Fruit fly (Drosophila melanogaster) whole organism, larva: ENCODE data around the gene 2mit.

Source experiments
- noc ChIP-seq: fragments of 200-800 bp; sonication (Bioruptor generic); optimal IDR thresholded peaks from 3 replicates; lab custom pipeline; 2019; ENCODE audit warnings: missing biosample characterization, mild to moderate bottlenecking, missing genetic modification characterization, moderate library complexity

2mit gene

DNA sequence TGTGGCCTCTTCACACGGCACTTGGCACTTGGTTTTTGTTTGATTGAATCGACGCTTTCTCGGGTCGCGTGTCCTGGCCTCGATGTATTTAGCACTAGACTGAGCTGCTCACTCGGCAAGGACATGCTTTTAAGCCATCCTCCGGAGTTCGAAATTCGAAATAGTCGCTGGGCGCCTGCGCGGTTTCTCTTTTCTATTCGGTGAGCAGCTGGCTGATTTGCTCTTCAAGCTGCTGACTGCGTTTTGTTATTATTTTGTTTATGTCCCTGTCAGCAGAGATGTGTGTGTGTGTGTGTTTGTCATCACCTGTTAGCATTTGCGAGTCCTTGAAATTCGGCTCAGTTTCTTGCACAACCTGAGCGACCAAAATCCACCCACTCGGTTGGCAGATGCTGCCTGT is at the start of gene 2mit:
Gene 2mit (minus strand): TSS at position 101 of the 400 bp plus-strand sequence.
- no peak for TF ChIP-seq noc (tag; lab: Kevin White, UChicago)

DNA sequence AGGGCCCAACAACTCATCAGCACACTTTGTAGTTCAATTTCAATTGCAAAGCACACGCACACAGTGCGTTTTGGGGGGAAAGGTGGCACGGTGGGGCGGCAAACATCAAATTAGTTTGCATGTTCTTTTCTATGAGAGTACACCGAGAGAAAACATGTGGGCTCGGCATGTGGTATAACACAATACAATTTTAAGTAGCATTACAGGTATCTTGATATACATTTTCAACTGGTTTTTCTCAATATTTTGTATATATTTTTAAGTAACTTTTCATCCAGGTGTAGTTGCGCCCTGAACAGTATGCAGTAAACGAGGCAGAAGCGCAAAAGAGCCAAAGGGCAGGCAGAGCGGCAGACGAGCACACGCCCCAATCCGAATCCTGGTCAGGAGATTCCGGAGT is 44.9 kb upstream of the 2mit start:
- TF ChIP-seq noc (tag; lab: Kevin White, UChicago), result no peak

DNA sequence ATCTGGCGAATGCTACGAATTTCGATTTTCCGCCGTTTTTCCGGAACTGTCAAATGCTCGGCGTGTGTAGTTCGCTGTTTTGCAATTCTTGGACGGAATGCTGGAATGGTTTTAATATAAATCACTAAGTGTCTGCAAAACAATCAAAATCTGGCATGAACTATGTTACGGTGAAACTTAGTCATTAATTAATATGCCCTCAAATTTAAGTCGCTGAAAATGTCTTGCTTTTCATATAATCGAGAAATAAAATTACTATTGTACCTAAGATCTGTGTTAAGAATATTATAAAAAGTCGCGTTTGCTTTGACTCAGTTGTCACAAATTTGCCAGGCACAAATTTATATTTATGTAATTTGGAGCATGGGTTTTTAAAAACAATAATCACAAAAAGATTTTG is 35.8 kb upstream of the 2mit start, which contains the start of gene CG8141:
Gene CG8141 (plus strand): TSS at position 301 of the 400 bp plus-strand sequence.
- no peak for TF ChIP-seq noc (tag; lab: Kevin White, UChicago)

DNA sequence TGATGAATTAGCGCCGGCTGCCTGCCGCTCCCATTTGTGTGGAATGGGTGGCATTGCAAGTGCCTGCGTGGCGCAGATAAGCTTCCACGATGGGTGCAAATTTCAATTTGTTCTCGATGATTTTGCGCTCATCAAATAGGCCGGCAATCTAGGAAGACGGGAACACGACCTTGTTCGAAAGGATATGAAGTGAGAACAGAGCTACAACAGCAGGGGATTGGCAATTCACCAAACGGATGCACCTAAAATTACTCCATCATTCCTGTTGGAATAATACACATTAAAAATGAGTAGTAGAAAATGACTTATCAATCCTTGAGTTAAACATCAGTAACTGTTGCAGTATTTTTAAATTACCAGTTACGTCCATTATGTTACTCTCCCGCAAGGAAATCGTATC is 32.7 kb upstream of the 2mit start, which contains the start of gene CG14380:
Gene CG14380 (plus strand): TSS at position 301 of the 400 bp plus-strand sequence.
- no peak for TF ChIP-seq noc (tag; lab: Kevin White, UChicago)

DNA sequence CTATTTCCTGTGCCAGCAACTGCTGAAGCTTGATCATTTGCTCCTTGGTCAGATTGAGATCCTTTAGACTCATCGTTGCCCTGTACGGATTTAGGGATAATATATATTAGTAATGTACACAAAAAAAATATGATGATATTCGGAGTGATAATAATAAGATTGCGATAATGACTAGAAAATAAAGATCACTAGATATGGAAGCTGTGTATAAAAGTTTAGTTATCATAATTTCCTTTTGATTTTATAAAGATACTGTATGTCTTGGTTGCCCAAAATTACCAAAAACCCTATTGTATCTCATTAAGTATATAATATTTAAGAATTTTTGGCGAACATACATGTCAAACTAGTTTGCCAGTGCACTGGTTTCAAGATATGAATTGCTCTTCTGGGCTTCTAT is 30.9 kb upstream of the 2mit start, which contains the start of gene CG8508:
Gene CG8508 (minus strand): TSS at position 101 of the 400 bp plus-strand sequence.
- TF ChIP-seq noc (tag; lab: Kevin White, UChicago), result no peak

DNA sequence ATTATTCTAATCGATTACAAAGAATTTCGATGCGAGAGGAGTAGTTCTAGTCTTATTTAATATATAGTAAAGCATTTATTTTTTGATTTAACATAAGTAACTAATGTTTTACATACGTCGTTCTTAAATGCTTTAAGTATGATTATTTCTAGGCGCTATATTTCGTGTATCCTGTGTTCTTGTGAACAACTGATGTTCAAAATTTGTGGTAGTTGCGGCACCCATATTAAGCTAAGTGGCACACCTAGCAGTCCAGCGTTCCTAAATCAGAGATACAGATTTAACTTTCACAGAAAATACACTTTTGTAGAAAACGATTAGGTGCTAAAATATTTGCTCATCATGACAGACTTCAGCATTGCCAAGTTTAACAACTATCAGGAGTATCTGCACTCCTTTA is 25.5 kb upstream of the 2mit start, which contains the start of gene CG8138:
Gene CG8138 (plus strand): TSS at position 301 of the 400 bp plus-strand sequence.
- TF ChIP-seq noc (tag; lab: Kevin White, UChicago), result no peak

DNA sequence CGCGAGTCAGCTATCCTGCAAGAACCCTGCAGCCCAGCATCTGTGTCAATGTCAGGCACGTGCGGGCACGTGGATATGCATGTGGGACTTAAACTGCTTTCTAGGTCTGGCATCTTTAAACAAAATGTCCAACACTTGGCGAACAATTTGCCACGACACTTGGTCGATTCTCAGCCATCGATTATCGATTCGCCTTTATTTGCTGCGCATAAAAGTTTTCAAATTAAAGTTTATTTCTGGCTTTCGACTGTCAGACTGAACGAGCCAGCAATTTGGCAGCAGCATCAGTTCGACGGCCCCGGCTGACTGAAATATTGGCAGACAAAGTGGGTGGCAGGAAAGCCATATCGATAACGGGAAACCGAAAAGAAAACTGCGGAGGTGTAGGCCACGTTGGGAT is 17.4 kb downstream of the 2mit start:
- TF ChIP-seq noc (tag; lab: Kevin White, UChicago), result no peak

DNA sequence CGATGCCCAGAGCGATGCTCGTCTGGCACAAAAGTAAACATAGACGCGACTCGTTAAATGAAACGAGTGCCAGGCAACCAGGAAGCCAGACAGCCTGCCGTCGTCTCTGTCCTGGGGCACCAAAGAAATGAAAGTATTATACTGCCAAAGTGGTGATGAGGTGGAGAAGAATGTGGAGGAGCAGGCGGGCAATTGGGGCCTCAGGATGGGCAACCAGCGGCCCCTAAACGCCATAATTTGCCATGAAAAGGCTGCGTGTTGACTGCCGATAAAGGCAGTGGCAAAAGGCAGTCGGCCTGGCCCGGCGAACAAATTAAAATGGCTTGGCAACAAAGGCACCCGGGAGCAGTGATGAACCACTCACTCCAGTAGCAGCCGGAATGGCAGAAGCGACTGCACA is 26.6 kb downstream of the 2mit start:
- TF ChIP-seq noc (tag; lab: Kevin White, UChicago), result no peak

DNA sequence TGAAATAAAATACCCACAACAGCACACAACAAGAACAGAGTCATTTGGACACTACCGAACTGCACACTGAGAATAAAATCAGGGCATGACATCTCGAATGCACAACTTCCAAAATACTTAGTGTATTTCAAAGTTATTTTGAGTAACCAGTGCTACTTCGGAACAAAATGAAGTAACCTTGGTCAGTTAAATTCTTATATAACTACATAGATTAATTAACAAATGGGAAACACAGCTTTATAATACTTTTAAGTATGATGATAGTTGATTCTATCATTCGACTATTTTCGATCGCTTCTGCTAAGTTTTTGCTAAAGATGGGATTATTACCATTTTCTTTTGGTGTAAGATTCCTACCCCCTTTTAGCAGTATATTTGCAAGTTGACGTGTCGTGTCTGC is 37.8 kb downstream of the 2mit start:
- TF ChIP-seq noc (tag; lab: Kevin White, UChicago), result no peak

DNA sequence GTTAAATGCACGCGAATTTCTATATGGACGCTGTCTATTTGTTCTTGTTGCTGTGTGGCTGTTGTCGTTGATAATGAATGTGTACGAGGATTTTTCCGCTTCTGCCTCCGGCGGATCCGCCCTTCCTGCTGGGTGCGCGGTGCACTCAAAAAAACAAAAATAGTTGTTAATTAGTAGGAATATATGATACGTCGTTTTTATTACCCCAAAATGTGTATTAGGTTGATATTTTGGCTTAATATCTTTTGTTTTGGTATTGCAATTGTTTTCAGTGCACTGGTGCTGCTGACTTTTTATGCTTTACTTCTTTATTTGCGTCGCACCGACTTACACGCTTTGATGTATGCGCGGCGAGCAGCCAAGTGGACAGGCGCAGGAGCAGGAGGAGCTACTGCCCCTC is 63.8 kb downstream of the 2mit start:
- TF ChIP-seq noc (tag; lab: Kevin White, UChicago), result no peak

DNA sequence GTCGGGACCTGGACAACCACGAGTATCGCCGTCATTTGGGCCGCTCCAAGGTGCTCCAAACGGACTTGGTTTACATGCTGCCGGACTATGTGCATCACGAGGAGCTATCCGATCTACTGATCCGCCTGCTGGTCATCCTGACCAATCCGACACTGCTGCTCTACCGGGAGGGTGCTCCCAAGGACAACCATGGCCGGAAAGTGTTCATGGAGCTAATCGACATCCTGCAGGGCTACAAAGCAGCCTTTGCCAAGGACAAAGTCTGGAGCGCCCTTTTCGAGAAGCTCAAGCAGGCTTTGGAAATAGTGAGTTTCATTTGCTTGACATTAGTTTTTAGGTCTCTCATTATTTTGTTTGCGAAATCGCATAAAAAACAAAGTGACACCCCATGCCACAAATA is 66.5 kb downstream of the 2mit start, which contains the start of gene CG34308:
Gene CG34308 (plus strand): TSS at position 301 of the 400 bp plus-strand sequence.
- no peak for TF ChIP-seq noc (tag; lab: Kevin White, UChicago)

DNA sequence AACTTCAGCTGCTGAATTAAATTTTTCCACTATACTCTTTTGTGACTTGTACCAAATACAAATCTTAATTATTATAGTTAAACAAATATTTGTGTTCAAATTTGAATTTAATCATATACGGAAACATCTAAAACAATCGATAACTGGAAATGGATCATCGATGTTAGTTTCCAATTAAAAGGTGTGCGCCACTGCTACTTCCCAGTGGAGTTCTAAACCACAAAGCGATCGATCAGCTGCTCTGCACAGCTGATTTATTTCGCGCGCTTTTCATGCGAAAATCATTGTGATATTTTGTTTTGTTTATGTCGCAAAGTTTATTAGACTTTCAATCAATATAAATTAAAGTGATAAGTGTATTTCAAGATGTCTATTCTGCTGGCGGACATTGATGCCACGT is 67.1 kb downstream of the 2mit start, which contains the start of gene timeout:
Gene timeout (plus strand): TSS at position 257 of the 400 bp plus-strand sequence.
- TF ChIP-seq noc (tag; lab: Kevin White, UChicago), result no peak

DNA sequence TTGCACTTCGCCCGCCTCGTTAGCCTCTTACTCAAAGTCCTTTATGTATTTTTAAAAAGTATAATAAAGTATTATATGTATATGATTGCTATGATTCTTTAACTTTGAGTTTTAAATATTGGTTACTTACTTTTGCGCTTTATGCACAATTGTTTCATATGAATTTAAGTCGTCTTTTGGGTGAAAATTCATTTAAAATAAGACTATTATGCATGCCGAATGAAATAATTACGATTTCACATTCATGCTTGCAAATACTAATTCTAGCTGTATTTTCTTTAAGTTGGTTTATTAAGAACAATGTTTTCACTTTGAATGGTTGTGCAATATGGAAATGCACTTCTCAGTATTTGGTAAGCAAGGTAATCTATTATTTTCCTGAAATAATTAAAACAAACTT is 69.6 kb downstream of the 2mit start, which contains the start of gene CG43063:
Gene CG43063 (plus strand): TSS at position 301 of the 400 bp plus-strand sequence.
- no peak for TF ChIP-seq noc (tag; lab: Kevin White, UChicago)

DNA sequence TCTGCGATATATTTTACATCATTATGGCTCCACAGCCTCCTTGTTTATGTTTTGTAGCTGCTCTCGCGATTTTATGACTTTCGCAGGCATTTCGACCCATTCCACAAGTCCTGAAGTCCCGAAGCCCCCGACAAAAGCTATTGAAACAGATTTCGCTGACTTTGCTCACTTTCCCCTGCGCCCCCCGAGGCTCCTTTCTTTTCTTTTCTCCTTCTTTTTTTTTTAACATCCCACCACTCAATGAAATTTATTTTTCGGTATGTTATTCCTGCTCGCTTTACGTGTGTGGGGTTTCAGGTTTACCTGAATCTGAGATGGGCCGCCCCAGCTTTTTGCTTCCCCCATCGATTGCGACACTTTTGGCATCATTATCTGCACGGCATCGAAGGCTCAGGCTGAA is 73.1 kb downstream of the 2mit start:
- TF ChIP-seq noc (tag; lab: Kevin White, UChicago), result no peak

DNA sequence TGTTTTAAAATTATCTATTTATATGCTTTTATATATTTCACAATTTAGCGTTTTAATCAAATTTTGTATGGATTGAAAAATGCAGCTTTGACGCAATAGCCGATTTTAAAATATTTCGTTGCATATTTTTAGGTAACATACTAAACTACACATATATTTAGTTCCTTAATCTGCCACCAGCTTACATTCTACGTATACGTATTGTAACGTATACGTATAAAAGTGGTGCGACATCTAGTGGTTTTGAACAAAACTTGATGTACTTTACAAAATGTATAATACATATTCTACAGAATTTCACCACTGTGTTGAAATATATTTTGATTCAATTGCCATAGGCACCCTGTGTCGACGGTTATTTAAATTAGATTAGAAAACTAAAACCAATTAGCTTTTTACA is 77.2 kb downstream of the 2mit start:
- TF ChIP-seq noc (tag; lab: Kevin White, UChicago), result no peak

DNA sequence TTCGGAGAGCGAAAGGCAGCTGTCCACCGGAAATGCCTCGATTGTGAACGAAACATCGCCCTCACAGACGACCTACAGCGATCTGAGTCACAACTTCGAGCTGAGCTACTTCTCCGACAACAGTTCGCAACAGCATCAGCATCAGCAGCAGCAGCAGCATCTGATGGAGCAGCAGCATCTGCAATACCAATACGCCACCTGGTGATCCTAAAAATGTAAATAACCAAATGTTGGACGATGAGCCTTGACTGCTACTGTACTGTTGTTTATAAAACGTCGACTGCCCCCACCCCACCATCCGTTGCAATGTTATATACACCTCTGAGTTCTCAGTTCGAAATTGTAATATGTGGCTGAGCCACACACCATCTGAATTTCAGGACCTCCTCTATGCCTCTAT is 78.2 kb downstream of the 2mit start:
- TF ChIP-seq noc (tag; lab: Kevin White, UChicago), result no peak

DNA sequence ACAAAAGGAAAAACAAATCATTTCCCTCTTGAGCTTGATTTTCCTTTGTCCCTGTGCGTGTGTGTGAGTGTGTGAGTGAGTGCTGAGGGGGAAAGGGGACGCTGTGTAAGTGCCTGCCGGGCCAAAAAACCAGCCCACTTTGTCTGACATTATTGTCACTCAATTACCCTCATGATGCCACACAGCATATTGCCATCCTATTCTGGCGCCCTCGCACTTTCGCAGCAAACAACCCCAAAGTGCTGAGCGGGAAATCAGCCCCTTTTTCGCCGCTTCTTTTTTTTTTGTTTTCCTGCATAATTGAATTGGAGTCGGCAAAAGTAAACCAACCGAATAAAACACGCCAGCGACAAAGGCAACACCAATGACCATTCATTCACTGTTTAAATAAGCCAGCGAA is 79.8 kb downstream of the 2mit start:
- TF ChIP-seq noc (tag; lab: Kevin White, UChicago), result no peak

DNA sequence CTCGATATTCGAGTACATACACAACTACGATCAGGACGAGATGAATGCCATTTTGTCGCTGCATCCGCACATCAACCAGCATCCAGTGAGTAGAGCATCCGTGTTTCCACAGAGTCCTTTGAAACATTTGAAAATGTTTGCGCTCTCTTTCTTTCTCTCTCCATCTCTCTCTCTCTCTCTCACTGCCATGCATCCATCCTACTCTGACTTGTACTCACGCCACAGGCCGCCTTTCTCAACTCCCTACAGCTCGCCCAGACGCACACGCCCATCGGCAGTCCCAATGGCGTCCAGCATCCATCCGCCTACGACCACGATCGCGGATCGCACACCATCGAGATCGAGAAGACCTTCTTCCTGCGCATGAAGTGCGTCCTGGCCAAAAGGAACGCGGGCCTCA is 80.9 kb downstream of the 2mit start:
- TF ChIP-seq noc (tag; lab: Kevin White, UChicago), result no peak
